Worm (Caenorhabditis elegans) whole organism, late embryonic: ENCODE data around the gene ciao-2B.
"Not testable (repeated sequence)": the region's sequence is repeated elsewhere in the genome, so short reads cannot be mapped to it uniquely, and the experiment has no call there.

Source experiments
- C38D4.7 ChIP-seq: fragments of 200-800 bp; sonication (Bioruptor generic); optimal IDR thresholded peaks from 2 replicates; lab custom pipeline; 2018; ENCODE audit warnings: mild to moderate bottlenecking, missing genetic modification characterization, moderate library complexity, missing compliant biosample characterization
- F13H6.1 ChIP-seq: sonication (generic microtip); optimal IDR thresholded peaks from 2 replicates; lab custom pipeline; 2016; ENCODE audit warnings: missing genetic modification characterization, missing compliant biosample characterization
- K02D7.2 ChIP-seq: sonication (generic microtip); optimal IDR thresholded peaks from 2 replicates; lab custom pipeline; 2017; ENCODE audit warnings: mild to moderate bottlenecking, missing genetic modification characterization, missing compliant biosample characterization
- T23F11.4 ChIP-seq: fragments of 200-800 bp; sonication (Bioruptor generic); optimal IDR thresholded peaks from 2 replicates; lab custom pipeline; 2018; ENCODE audit warnings: mild to moderate bottlenecking, missing genetic modification characterization, missing compliant biosample characterization
- Y22D7AL.16 ChIP-seq: sonication (generic microtip); optimal IDR thresholded peaks from 2 replicates; lab custom pipeline; 2016; ENCODE audit warnings: missing genetic modification characterization, missing compliant biosample characterization
- ceh-14 ChIP-seq: sonication (generic microtip); optimal IDR thresholded peaks from 2 replicates; lab custom pipeline; 2016; ENCODE audit warnings: missing genotype, missing genetic modification characterization, missing compliant biosample characterization
- ceh-22 ChIP-seq: sonication (generic microtip); optimal IDR thresholded peaks from 2 replicates; lab custom pipeline; 2017; ENCODE audit warnings: missing biosample characterization, missing genetic modification characterization
- ceh-24 ChIP-seq: sonication (generic microtip); optimal IDR thresholded peaks from 2 replicates; lab custom pipeline; 2016; ENCODE audit warnings: mild to moderate bottlenecking, missing genetic modification characterization, missing compliant biosample characterization
- ceh-30 ChIP-seq: fragments of 150-350 bp; optimal IDR thresholded peaks from 2 replicates; lab custom pipeline; 2014; ENCODE audit warnings: missing biosample characterization, missing genetic modification characterization
- ceh-34 ChIP-seq: sonication (generic microtip); optimal IDR thresholded peaks from 2 replicates; lab custom pipeline; 2016; ENCODE audit warnings: mild to moderate bottlenecking, missing genetic modification characterization, missing compliant biosample characterization
- ceh-45 ChIP-seq: fragments of 200-800 bp; sonication (Bioruptor generic); IDR thresholded peaks from 2 replicates; pipeline ENCODE4 v1.3.6; 2022; ENCODE audit warnings: missing genetic modification reagents, missing genetic modification characterization, missing compliant biosample characterization
- ceh-6 ChIP-seq: fragments of 200-800 bp; sonication (Bioruptor generic); optimal IDR thresholded peaks from 2 replicates; lab custom pipeline; 2018; ENCODE audit warnings: mild to moderate bottlenecking, missing genetic modification characterization, missing compliant biosample characterization
- ceh-9 ChIP-seq: sonication (generic microtip); optimal IDR thresholded peaks from 2 replicates; lab custom pipeline; 2016; ENCODE audit warnings: mild to moderate bottlenecking, missing genetic modification characterization, inconsistent platforms, missing compliant biosample characterization
- dmd-4 ChIP-seq: sonication (generic microtip); optimal IDR thresholded peaks from 2 replicates; lab custom pipeline; 2016; ENCODE audit warnings: borderline replicate concordance, missing genetic modification characterization, missing compliant biosample characterization
- dve-1 ChIP-seq: sonication (generic microtip); optimal IDR thresholded peaks from 2 replicates; lab custom pipeline; 2017; ENCODE audit warnings: antibody characterized with exemption, mild to moderate bottlenecking, missing genetic modification characterization, missing compliant biosample characterization
- elt-2 ChIP-seq: sonication (generic microtip); optimal IDR thresholded peaks from 2 replicates; lab custom pipeline; 2016; ENCODE audit warnings: missing genetic modification reagents, missing genetic modification characterization, missing compliant biosample characterization
- ets-4 ChIP-seq: sonication (generic microtip); optimal IDR thresholded peaks from 2 replicates; lab custom pipeline; 2016; ENCODE audit warnings: missing genetic modification characterization, missing compliant biosample characterization
- fax-1 ChIP-seq: sonication (generic microtip); optimal IDR thresholded peaks from 2 replicates; lab custom pipeline; 2016; ENCODE audit warnings: missing genotype, missing genetic modification characterization, missing compliant biosample characterization
- fkh-6 ChIP-seq: sonication (generic microtip); optimal IDR thresholded peaks from 2 replicates; lab custom pipeline; 2016; ENCODE audit warnings: missing genetic modification characterization, missing compliant biosample characterization
- gmeb-2 ChIP-seq: sonication (generic microtip); optimal IDR thresholded peaks from 2 replicates; lab custom pipeline; 2016; ENCODE audit warnings: missing genetic modification characterization, inconsistent platforms, missing compliant biosample characterization
- hlh-13 ChIP-seq: fragments of 200-800 bp; sonication (Bioruptor generic); optimal IDR thresholded peaks from 2 replicates; lab custom pipeline; 2018; ENCODE audit warnings: mild to moderate bottlenecking, missing genetic modification characterization, missing compliant biosample characterization
- hlh-30 ChIP-seq: sonication (generic microtip); optimal IDR thresholded peaks from 2 replicates; lab custom pipeline; 2017; ENCODE audit warnings: antibody characterized with exemption, missing genetic modification characterization, missing compliant biosample characterization; ENCODE audit not compliant: insufficient read depth
- hlh-6 ChIP-seq: sonication (generic microtip); optimal IDR thresholded peaks from 2 replicates; lab custom pipeline; 2016; ENCODE audit warnings: missing genotype, missing genetic modification characterization, missing compliant biosample characterization
- hlh-8 ChIP-seq: sonication (generic microtip); optimal IDR thresholded peaks from 2 replicates; lab custom pipeline; 2016; ENCODE audit warnings: missing genotype, missing genetic modification characterization, missing compliant biosample characterization
- lim-6 ChIP-seq: sonication (generic microtip); optimal IDR thresholded peaks from 2 replicates; lab custom pipeline; 2016; ENCODE audit warnings: missing genetic modification characterization, missing compliant biosample characterization
- lin-11 ChIP-seq: fragments of 200-800 bp; sonication (Bioruptor generic); optimal IDR thresholded peaks from 2 replicates; lab custom pipeline; 2018; ENCODE audit warnings: mild to moderate bottlenecking, missing genetic modification characterization, missing compliant biosample characterization
- madf-2 ChIP-seq: sonication (generic microtip); optimal IDR thresholded peaks from 2 replicates; lab custom pipeline; 2017; ENCODE audit warnings: missing genetic modification characterization, missing compliant biosample characterization
- mec-3 ChIP-seq: sonication (generic microtip); optimal IDR thresholded peaks from 2 replicates; lab custom pipeline; 2016; ENCODE audit warnings: borderline replicate concordance, missing genetic modification characterization, missing compliant biosample characterization
- nhr-11 ChIP-seq: fragments of 150-350 bp; optimal IDR thresholded peaks from 2 replicates; lab custom pipeline; 2014; ENCODE audit warnings: missing biosample characterization, missing genetic modification characterization
- nhr-232 ChIP-seq: sonication (generic microtip); optimal IDR thresholded peaks from 2 replicates; lab custom pipeline; 2016; ENCODE audit warnings: missing genetic modification characterization, missing compliant biosample characterization
- npax-4 ChIP-seq: sonication (generic microtip); optimal IDR thresholded peaks from 2 replicates; lab custom pipeline; 2016; ENCODE audit warnings: missing genetic modification characterization, missing compliant biosample characterization
- pat-9 ChIP-seq: fragments of 200-800 bp; sonication (Bioruptor generic); optimal IDR thresholded peaks from 2 replicates; lab custom pipeline; 2018; ENCODE audit warnings: mild to moderate bottlenecking, missing genetic modification characterization, moderate library complexity, missing compliant biosample characterization
- pros-1 ChIP-seq: fragments of 150-350 bp; optimal IDR thresholded peaks from 2 replicates; lab custom pipeline; 2014; ENCODE audit warnings: missing biosample characterization, missing genetic modification reagents, missing genetic modification characterization
- rnt-1 ChIP-seq: sonication (generic microtip); optimal IDR thresholded peaks from 2 replicates; lab custom pipeline; 2016; ENCODE audit warnings: missing genetic modification characterization, missing compliant biosample characterization
- sdc-2 ChIP-seq: sonication (generic microtip); optimal IDR thresholded peaks from 2 replicates; lab custom pipeline; 2016; ENCODE audit warnings: missing genotype, missing genetic modification characterization, missing compliant biosample characterization
- syd-9 ChIP-seq: sonication (generic microtip); optimal IDR thresholded peaks from 2 replicates; lab custom pipeline; 2016; ENCODE audit warnings: mild to moderate bottlenecking, missing genetic modification characterization, moderate library complexity, missing compliant biosample characterization
- ttx-3 ChIP-seq: sonication (generic microtip); optimal IDR thresholded peaks from 2 replicates; lab custom pipeline; 2016; ENCODE audit warnings: missing genetic modification reagents, missing genetic modification characterization, missing compliant biosample characterization
- unc-3 ChIP-seq, 2 experiments: fragments of 200-800 bp in 1 of 2; sonication (Bioruptor generic) in 1 of 2; sonication (generic microtip) in 1 of 2; conservative IDR thresholded peaks in 1 of 2; optimal IDR thresholded peaks in 1 of 2; 2 replicates each; pipeline versions ENCODE4 v1.3.6 to Lab custom; 2016 to 2022; ENCODE audit warnings: missing compliant biosample characterization in 2 of 2, missing genetic modification characterization in 2 of 2, missing genetic modification reagents in 1 of 2
- unc-42 ChIP-seq: sonication (generic microtip); optimal IDR thresholded peaks from 2 replicates; lab custom pipeline; 2016; ENCODE audit warnings: missing genotype, missing genetic modification characterization, missing compliant biosample characterization
- unc-86 ChIP-seq: sonication (generic microtip); optimal IDR thresholded peaks from 2 replicates; lab custom pipeline; 2016; ENCODE audit warnings: missing genetic modification characterization, missing compliant biosample characterization
- zip-5 ChIP-seq: sonication (generic microtip); optimal IDR thresholded peaks from 2 replicates; lab custom pipeline; 2016; ENCODE audit warnings: missing genetic modification characterization, missing compliant biosample characterization

The ciao-2B gene

DNA sequence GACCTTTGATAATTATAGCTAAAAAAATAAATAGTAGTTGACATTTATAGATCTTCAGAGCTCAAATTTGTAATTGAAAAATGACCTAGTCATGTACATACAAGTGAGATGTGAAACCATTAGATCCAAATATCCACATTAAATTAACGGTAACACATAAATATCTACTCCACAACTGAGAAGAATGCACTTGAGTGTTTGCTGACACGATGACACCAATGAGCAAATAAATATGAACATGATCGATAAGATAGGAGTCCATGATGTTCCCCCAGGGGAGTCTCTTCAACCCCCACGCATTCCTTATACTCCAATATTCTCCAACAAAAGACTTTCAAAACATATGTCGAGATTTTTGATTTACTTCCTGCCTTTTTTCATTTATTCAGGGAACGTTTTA lies 34.9 kb downstream of the ciao-2B start, which contains the start of gene ttr-52:
ttr-52 (plus strand) TSS at position 301 of the 400 bp plus-strand sequence.
- TF ChIP-seq unc-42 (tag; lab: Kevin White, UChicago) (no peak), ttx-3 (tag; lab: Kevin White, UChicago) (no peak), Y22D7AL.16 (tag; lab: Kevin White, UChicago) (no peak), F13H6.1 (no peak), ceh-45 (GFP tag; lab: Robert Waterston, UW) (no peak), fax-1 (tag; lab: Kevin White, UChicago) (no peak), ceh-22 (no peak), gmeb-2 (tag; lab: Kevin White, UChicago) (no peak), ets-4 (tag; lab: Kevin White, UChicago) (no peak), hlh-6 (tag; lab: Kevin White, UChicago) (no peak), nhr-232 (tag; lab: Kevin White, UChicago) (no peak), ceh-6 (GFP tag; lab: Kevin White, UChicago) (no peak), lin-11 (tag; lab: Kevin White, UChicago) (no peak), dmd-4 (no peak), fkh-6 (tag; lab: Kevin White, UChicago) (no peak), hlh-8 (tag; lab: Kevin White, UChicago) (no peak)

DNA sequence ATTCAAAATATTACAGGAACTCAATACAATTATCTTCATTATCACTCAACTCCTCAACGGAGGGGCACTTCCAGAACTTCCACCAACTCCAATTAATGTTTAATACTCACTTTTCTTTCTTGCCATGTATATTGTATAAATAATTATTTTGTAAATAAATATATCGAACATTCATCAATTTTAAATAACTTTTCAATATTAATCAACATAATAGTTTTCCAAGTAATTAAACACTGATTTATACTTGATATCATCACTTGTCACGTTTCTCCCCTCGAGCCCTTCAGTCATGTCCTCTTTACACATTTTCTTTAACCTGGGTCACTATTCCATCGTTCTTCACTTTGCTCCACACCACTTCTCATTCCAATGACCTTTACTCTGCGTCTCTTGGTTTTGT lies 36.4 kb downstream of the ciao-2B start, which contains the start of gene mig-18:
mig-18 (plus strand) TSS at position 301 of the 400 bp plus-strand sequence.
- TF ChIP-seq ceh-34 (tag; lab: Kevin White, UChicago): no peak
- no peak for TF ChIP-seq ceh-24 (tag; lab: Kevin White, UChicago)
- TF ChIP-seq lim-6 (tag; lab: Kevin White, UChicago): no peak
- no peak for TF ChIP-seq hlh-30 (tag; lab: Kevin White, UChicago)
- TF ChIP-seq dve-1 (tag; lab: Kevin White, UChicago): no peak
- no peak for TF ChIP-seq nhr-11 (tag; lab: Kevin White, UChicago)
- TF ChIP-seq ceh-22: no peak
- TF ChIP-seq rnt-1: no peak
- no peak for TF ChIP-seq unc-86
- no peak for TF ChIP-seq pat-9 (tag; lab: Kevin White, UChicago)
- no peak for TF ChIP-seq zip-5 (tag; lab: Kevin White, UChicago)
- TF ChIP-seq K02D7.2 (tag; lab: Kevin White, UChicago): no peak
- TF ChIP-seq unc-42 (tag; lab: Kevin White, UChicago): no peak
- no peak for TF ChIP-seq fax-1 (tag; lab: Kevin White, UChicago)
- TF ChIP-seq ceh-14: no peak
- no peak for TF ChIP-seq F13H6.1
- TF ChIP-seq sdc-2: no peak
- TF ChIP-seq T23F11.4 (GFP tag; lab: Kevin White, UChicago): no peak
- TF ChIP-seq pros-1 (tag; lab: Kevin White, UChicago): no peak

DNA sequence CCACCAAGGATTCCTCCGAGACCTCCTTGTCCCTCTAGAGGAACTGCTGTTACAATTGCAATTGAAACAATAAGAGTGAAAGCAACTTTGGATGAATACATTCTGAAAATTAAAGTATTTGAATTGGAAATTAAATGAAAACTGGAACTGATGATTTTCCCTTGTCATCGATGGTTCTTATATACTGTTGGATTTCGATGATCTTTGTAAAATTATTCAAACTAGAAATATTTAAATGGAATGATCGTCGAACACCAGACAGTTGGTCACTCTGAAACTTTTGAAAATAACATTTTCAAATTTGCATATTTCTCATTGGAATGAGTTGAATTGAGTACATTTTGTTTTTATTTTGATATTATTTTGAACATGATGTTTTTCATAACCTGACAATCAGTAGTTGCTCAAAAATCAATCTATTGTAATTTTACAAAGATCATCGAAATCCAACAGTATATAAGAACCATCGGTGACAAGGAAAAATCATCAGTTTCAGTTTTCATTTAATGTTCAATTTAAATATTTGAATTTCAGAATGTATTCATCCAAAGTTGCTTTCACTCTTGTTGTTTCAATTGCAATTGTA lies 37.6 kb downstream of the ciao-2B start, which contains the start of the genes srlf-9 and srlf-10:
srlf-9 (minus strand) TSS at position 101 of the 586 bp plus-strand sequence.
srlf-10 (plus strand) TSS at position 536 of the 586 bp plus-strand sequence.
- TF ChIP-seq ceh-6 (GFP tag; lab: Kevin White, UChicago); C38D4.7 (GFP tag; lab: Kevin White, UChicago); syd-9: not testable (repeated sequence)

DNA sequence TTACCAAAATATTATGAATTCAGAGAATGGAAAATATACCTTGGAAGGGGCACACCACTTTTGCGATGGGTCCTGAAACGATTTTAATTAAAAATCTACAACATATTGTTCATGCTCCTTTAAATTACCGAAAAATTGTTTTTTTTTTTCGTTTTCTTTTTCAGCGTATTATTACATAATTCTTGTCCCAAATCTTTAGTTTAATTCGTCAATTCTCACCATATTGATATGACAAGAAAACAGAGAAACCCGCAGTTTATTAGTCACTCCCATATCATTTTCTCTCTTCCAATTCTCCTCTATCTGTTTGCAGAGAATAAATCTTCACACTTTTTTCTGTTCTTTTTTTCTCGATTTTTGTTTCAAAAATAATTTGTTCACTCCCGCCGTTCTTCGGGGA lies 44.1 kb downstream of the ciao-2B start, which contains the start of gene F11F1.1:
F11F1.1 (plus strand) TSS at position 301 of the 400 bp plus-strand sequence.
- TF ChIP-seq ceh-9 (tag; lab: Kevin White, UChicago) (no peak), ceh-30 (tag; lab: Kevin White, UChicago) (no peak), hlh-13 (GFP tag; lab: Kevin White, UChicago) (no peak), mec-3 (tag; lab: Kevin White, UChicago) (no peak), madf-2 (tag; lab: Kevin White, UChicago) (no peak), dve-1 (tag; lab: Kevin White, UChicago) (no peak), npax-4 (tag; lab: Kevin White, UChicago) (no peak), ceh-14 (no peak), elt-2 (tag; lab: Kevin White, UChicago) (no peak), ceh-6 (GFP tag; lab: Kevin White, UChicago) (no peak), unc-3 (GFP tag; conservative IDR thresholded peaks at IDR 0.05; lab: Robert Waterston, UW) (no peak), unc-3 (tag; optimal IDR thresholded peaks at IDR 0.05; lab: Kevin White, UChicago) (no peak)
